Fruit fly (Drosophila melanogaster) whole organism, pupa: ENCODE results near the gene Npc2f.

Source experiments
- CG10348 ChIP-seq: fragments of 200-800 bp; sonication (Bioruptor generic); IDR thresholded peaks from 2 replicates; pipeline ENCODE4 v1.3.6; 2022; ENCODE audit warnings: missing biosample characterization, missing genetic modification characterization
- CG32121 ChIP-seq: fragments of 200-800 bp; sonication (Bioruptor generic); IDR thresholded peaks from 2 replicates; pipeline ENCODE4 v1.3.6; 2022; ENCODE audit warnings: missing biosample characterization, missing genetic modification characterization

dm6 chr3R:24162774-24163555, 25.3 kb downstream of the Npc2f start, which contains the start of gene mRpS24:
- TF ChIP-seq CG32121 (GFP tag; lab: Robert Waterston, UW) (no peak), CG10348 (GFP tag; lab: Robert Waterston, UW) (no peak)
